Worm (Caenorhabditis elegans) whole organism, L3 larva: ENCODE results near the gene mtm-5.

Experiments used
- R02D3.7 ChIP-seq: fragments of 150-350 bp; optimal IDR thresholded peaks from 2 replicates; lab custom pipeline; 2014; ENCODE audit warnings: missing biosample characterization, missing genetic modification characterization
- nhr-25 ChIP-seq: sonication (generic microtip); optimal IDR thresholded peaks from 2 replicates; lab custom pipeline; 2017; ENCODE audit warnings: missing biosample characterization, missing genetic modification characterization

ce11 chrX:5195462-5196160, 47.6 kb downstream of the mtm-5 start, which contains the start of gene pqn-62:
- TF ChIP-seq R02D3.7 (no peak), nhr-25 (tag; lab: Kevin White, UChicago) (no peak)
